Fruit fly (Drosophila melanogaster) whole organism, adult: ENCODE data around the gene ZnT63C.

Experiments
- CG7045 ChIP-seq: fragments of 200-800 bp; sonication (Bioruptor generic); optimal IDR thresholded peaks from 2 replicates; lab custom pipeline; 2017; ENCODE audit warnings: missing biosample characterization, mild to moderate bottlenecking, missing genetic modification characterization
- Clk ChIP-seq: fragments of 200-800 bp; sonication (Bioruptor generic); optimal IDR thresholded peaks from 2 replicates; lab custom pipeline; 2017; ENCODE audit warnings: missing biosample characterization, missing genetic modification characterization
- Mnt ChIP-seq: fragments of 200-800 bp; sonication (Bioruptor generic); optimal IDR thresholded peaks from 2 replicates; lab custom pipeline; 2016; ENCODE audit warnings: missing biosample characterization, mild to moderate bottlenecking, missing genetic modification characterization
- bab1 ChIP-seq: fragments of 200-800 bp; sonication (Bioruptor generic); optimal IDR thresholded peaks from 3 replicates; lab custom pipeline; 2019; ENCODE audit warnings: missing biosample characterization, mild to moderate bottlenecking, missing genetic modification characterization, moderate library complexity
- pad ChIP-seq: fragments of 200-800 bp; sonication (Bioruptor generic); optimal IDR thresholded peaks from 3 replicates; lab custom pipeline; 2017; ENCODE audit warnings: missing biosample characterization, missing genetic modification characterization, mild to moderate bottlenecking, moderate library complexity, missing genetic modification reagents

DNA sequence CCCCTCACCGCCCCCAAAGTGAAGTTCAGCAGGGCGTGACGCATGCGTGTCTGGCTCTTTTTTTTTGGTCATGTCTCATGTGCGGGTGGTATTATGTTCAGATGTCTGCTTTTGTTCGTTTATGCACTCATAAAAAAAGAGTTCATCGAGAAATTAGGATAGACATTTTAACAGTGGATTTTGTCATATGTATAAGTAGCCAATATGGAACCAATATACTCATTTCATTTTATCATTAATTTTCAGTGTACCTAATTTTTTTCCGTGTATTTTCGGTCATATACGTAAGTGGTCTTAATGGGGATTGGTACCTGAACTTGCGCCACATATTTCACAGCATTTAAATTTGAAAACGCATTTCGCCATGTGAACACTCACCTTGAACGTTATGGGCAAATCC, 3.2 kb upstream of the ZnT63C start:
- TF ChIP-seq bab1 (GFP tag; lab: Kevin White, UChicago) (no peak), CG7045 (GFP tag; lab: Kevin White, UChicago) (no peak), Mnt (no peak), pad (GFP tag; lab: Kevin White, UChicago) (no peak), Clk (GFP tag; lab: Kevin White, UChicago) (no peak)
